Fruit fly (Drosophila melanogaster) whole organism, embryonic: ENCODE results near the gene Exo70.

Experiments used
- ATbp ChIP-seq: fragments of 200-800 bp; sonication (Bioruptor generic); optimal IDR thresholded peaks from 2 replicates; lab custom pipeline; 2017; ENCODE audit warnings: missing biosample characterization, mild to moderate bottlenecking, missing genetic modification characterization, missing genetic modification reagents
- CG10321 ChIP-seq: fragments of 200-800 bp; sonication (Bioruptor generic); IDR thresholded peaks from 2 replicates; pipeline ENCODE4 v1.3.6; 2022; ENCODE audit warnings: missing biosample characterization, missing genetic modification characterization
- CG13894 ChIP-seq: fragments of 200-800 bp; sonication (Bioruptor generic); optimal IDR thresholded peaks from 3 replicates; lab custom pipeline; 2018; ENCODE audit warnings: missing biosample characterization, mild to moderate bottlenecking, missing genetic modification characterization, moderate library complexity
- CG17186 ChIP-seq: fragments of 200-800 bp; sonication (Bioruptor generic); optimal IDR thresholded peaks from 3 replicates; lab custom pipeline; 2017; ENCODE audit warnings: missing biosample characterization, missing genetic modification reagents, missing genetic modification characterization
- CG2129 ChIP-seq: fragments of 200-800 bp; sonication (Bioruptor generic); IDR thresholded peaks from 2 replicates; pipeline ENCODE4 v1.3.6; 2022; ENCODE audit warnings: missing biosample characterization, missing genetic modification characterization; ENCODE audit not compliant: partially characterized antibody
- CG2202 ChIP-seq: fragments of 200-800 bp; sonication (Bioruptor generic); optimal IDR thresholded peaks from 2 replicates; lab custom pipeline; 2018; ENCODE audit warnings: missing biosample characterization, mild to moderate bottlenecking, missing genetic modification characterization
- CG2712 ChIP-seq: fragments of 200-800 bp; optimal IDR thresholded peaks from 3 replicates; lab custom pipeline; 2019; ENCODE audit warnings: missing biosample characterization, mild to moderate bottlenecking, missing genetic modification characterization, moderate library complexity
- CG31224 ChIP-seq: fragments of 200-800 bp; sonication (Bioruptor generic); IDR thresholded peaks from 2 replicates; pipeline ENCODE4 v1.3.6; 2022; ENCODE audit warnings: missing biosample characterization, missing genetic modification characterization
- CG34224 ChIP-seq: fragments of 200-800 bp; sonication (Bioruptor generic); IDR thresholded peaks from 3 replicates; pipeline ENCODE4 v1.3.6; 2022; ENCODE audit warnings: missing biosample characterization, missing genetic modification characterization; ENCODE audit not compliant: partially characterized antibody
- CG4328 ChIP-seq: fragments of 200-800 bp; sonication (Bioruptor generic); optimal IDR thresholded peaks from 3 replicates; lab custom pipeline; 2017; ENCODE audit warnings: missing biosample characterization, missing genetic modification reagents, missing genetic modification characterization
- CG4617 ChIP-seq: fragments of 200-800 bp; sonication (Bioruptor generic); optimal IDR thresholded peaks from 3 replicates; lab custom pipeline; 2016; ENCODE audit warnings: missing biosample characterization, missing genetic modification characterization, borderline replicate concordance
- CG7963 ChIP-seq: fragments of 200-800 bp; sonication (Bioruptor generic); IDR thresholded peaks from 3 replicates; pipeline ENCODE4 v1.3.6; 2022; ENCODE audit warnings: missing biosample characterization, missing genetic modification characterization; ENCODE audit not compliant: partially characterized antibody
- CG7987 ChIP-seq: fragments of 200-800 bp; sonication (Bioruptor generic); optimal IDR thresholded peaks from 2 replicates; lab custom pipeline; 2018; ENCODE audit warnings: missing biosample characterization, mild to moderate bottlenecking, missing genetic modification characterization, moderate library complexity
- CHES-1-like ChIP-seq: fragments of 200-800 bp; sonication (Bioruptor generic); optimal IDR thresholded peaks from 2 replicates; lab custom pipeline; 2016; ENCODE audit warnings: missing biosample characterization, missing genetic modification characterization
- Deaf1 ChIP-seq: fragments of 200-800 bp; optimal IDR thresholded peaks from 3 replicates; lab custom pipeline; 2019; ENCODE audit warnings: missing biosample characterization, mild to moderate bottlenecking, missing genetic modification characterization, moderate library complexity
- Dip3 ChIP-seq: fragments of 200-800 bp; sonication (Bioruptor generic); optimal IDR thresholded peaks from 3 replicates; lab custom pipeline; 2016; ENCODE audit warnings: missing biosample characterization, missing genetic modification characterization
- Dref ChIP-seq: fragments of 200-800 bp; sonication (Bioruptor generic); IDR thresholded peaks from 2 replicates; pipeline ENCODE4 v1.3.6; 2022; ENCODE audit warnings: missing biosample characterization, missing genetic modification characterization
- E2f2 ChIP-seq: fragments of 200-800 bp; sonication (Bioruptor generic); IDR thresholded peaks from 2 replicates; pipeline ENCODE4 v1.3.6; 2022; ENCODE audit warnings: missing biosample characterization, missing genetic modification characterization
- HLHmδ ChIP-seq: fragments of 200-800 bp; sonication (Bioruptor generic); optimal IDR thresholded peaks from 2 replicates; lab custom pipeline; 2018; ENCODE audit warnings: missing biosample characterization, mild to moderate bottlenecking, missing genetic modification characterization, moderate library complexity
- HmgZ ChIP-seq: fragments of 200-800 bp; sonication (Bioruptor generic); optimal IDR thresholded peaks from 2 replicates; lab custom pipeline; 2018; ENCODE audit warnings: missing biosample characterization, mild to moderate bottlenecking, missing genetic modification characterization
- Hr78 ChIP-seq, 2 experiments: fragments of 200-800 bp in 1 of 2; fragments of >200 bp in 1 of 2; sonication (Bioruptor generic) in 1 of 2; optimal IDR thresholded peaks; 2 replicates each; lab custom pipeline; 2017 to 2019; ENCODE audit warnings: missing biosample characterization in 2 of 2, missing genetic modification characterization in 2 of 2, mild to moderate bottlenecking in 1 of 2, moderate library complexity in 1 of 2
- Lhr ChIP-seq: fragments of 200-800 bp; sonication (Bioruptor generic); optimal IDR thresholded peaks from 3 replicates; lab custom pipeline; 2017; ENCODE audit warnings: mild to moderate bottlenecking, missing biosample characterization, missing genetic modification reagents, missing genetic modification characterization
- Myb ChIP-seq: fragments of 200-800 bp; sonication (Bioruptor generic); optimal IDR thresholded peaks from 2 replicates; lab custom pipeline; 2016; ENCODE audit warnings: missing biosample characterization, missing genetic modification characterization
- Nf-YB ChIP-seq: fragments of 200-800 bp; sonication (Bioruptor generic); optimal IDR thresholded peaks from 3 replicates; lab custom pipeline; 2019; ENCODE audit warnings: missing biosample characterization, mild to moderate bottlenecking, missing genetic modification characterization, moderate library complexity
- Nf-YC ChIP-seq: fragments of 200-800 bp; optimal IDR thresholded peaks from 3 replicates; lab custom pipeline; 2019; ENCODE audit warnings: missing biosample characterization, mild to moderate bottlenecking, missing genetic modification characterization, moderate library complexity
- Ssrp ChIP-seq: fragments of 200-800 bp; sonication (Bioruptor generic); optimal IDR thresholded peaks from 2 replicates; lab custom pipeline; 2018; ENCODE audit warnings: missing biosample characterization, mild to moderate bottlenecking, missing genetic modification characterization, moderate library complexity
- ato ChIP-seq: fragments of 200-800 bp; sonication (Bioruptor generic); IDR thresholded peaks from 2 replicates; pipeline ENCODE4 v1.3.6; 2022; ENCODE audit warnings: missing biosample characterization, missing genetic modification characterization; ENCODE audit not compliant: partially characterized antibody
- chif ChIP-seq, 2 experiments: fragments of 200-800 bp; sonication (Bioruptor generic); optimal IDR thresholded peaks; 3 replicates each; lab custom pipeline; 2016; ENCODE audit warnings: missing biosample characterization in 2 of 2, missing genetic modification characterization in 2 of 2
- dm ChIP-seq: fragments of 200-800 bp; sonication (Bioruptor generic); optimal IDR thresholded peaks from 3 replicates; lab custom pipeline; 2016; ENCODE audit warnings: missing biosample characterization, missing genetic modification characterization
- dmrt11E ChIP-seq: fragments of 200-800 bp; sonication (Bioruptor generic); optimal IDR thresholded peaks from 3 replicates; lab custom pipeline; 2018; ENCODE audit warnings: missing biosample characterization, mild to moderate bottlenecking, missing genetic modification characterization, moderate library complexity
- fd96Cb ChIP-seq: fragments of 200-800 bp; sonication (Bioruptor generic); optimal IDR thresholded peaks from 2 replicates; lab custom pipeline; 2018; ENCODE audit warnings: missing biosample characterization, mild to moderate bottlenecking, missing genetic modification characterization, moderate library complexity
- fu2 ChIP-seq: fragments of 200-800 bp; sonication (Bioruptor generic); optimal IDR thresholded peaks from 2 replicates; lab custom pipeline; 2016; ENCODE audit warnings: missing biosample characterization, missing genetic modification characterization
- gfzf ChIP-seq: fragments of 200-800 bp; sonication (Bioruptor generic); optimal IDR thresholded peaks from 2 replicates; lab custom pipeline; 2016; ENCODE audit warnings: missing biosample characterization, mild to moderate bottlenecking, missing genetic modification characterization, moderate library complexity
- hbn ChIP-seq: fragments of 200-800 bp; sonication (Bioruptor generic); IDR thresholded peaks from 2 replicates; pipeline ENCODE4 v1.3.6; 2022; ENCODE audit warnings: missing biosample characterization, missing genetic modification characterization; ENCODE audit not compliant: partially characterized antibody
- inv ChIP-seq: fragments of 200-800 bp; sonication (Bioruptor generic); IDR thresholded peaks from 2 replicates; pipeline ENCODE4 v1.3.6; 2022; ENCODE audit warnings: missing biosample characterization, missing genetic modification characterization; ENCODE audit not compliant: partially characterized antibody
- kni ChIP-seq: fragments of 200-800 bp; sonication (Bioruptor generic); optimal IDR thresholded peaks from 3 replicates; lab custom pipeline; 2017; ENCODE audit warnings: mild to moderate bottlenecking, missing biosample characterization, missing genetic modification reagents, missing genetic modification characterization
- knrl ChIP-seq: fragments of 200-800 bp; sonication (Bioruptor generic); IDR thresholded peaks from 3 replicates; pipeline ENCODE4 v1.3.6; 2022; ENCODE audit warnings: missing biosample characterization, missing genetic modification characterization; ENCODE audit not compliant: partially characterized antibody
- nerfin-1 ChIP-seq: fragments of 200-800 bp; sonication (Bioruptor generic); optimal IDR thresholded peaks from 3 replicates; lab custom pipeline; 2019; ENCODE audit warnings: missing biosample characterization, mild to moderate bottlenecking, missing genetic modification characterization, moderate library complexity
- nmo ChIP-seq: fragments of 200-800 bp; sonication (Bioruptor generic); optimal IDR thresholded peaks from 2 replicates; lab custom pipeline; 2018; ENCODE audit warnings: missing biosample characterization, mild to moderate bottlenecking, missing genetic modification characterization, moderate library complexity
- pfk ChIP-seq: fragments of 200-800 bp; sonication (Bioruptor generic); optimal IDR thresholded peaks from 2 replicates; lab custom pipeline; 2018; ENCODE audit warnings: missing biosample characterization, mild to moderate bottlenecking, missing genetic modification characterization, moderate library complexity
- pita ChIP-seq: fragments of 200-800 bp; sonication (Bioruptor generic); optimal IDR thresholded peaks from 2 replicates; lab custom pipeline; 2017; ENCODE audit warnings: missing biosample characterization, mild to moderate bottlenecking, missing genetic modification characterization
- run ChIP-seq: fragments of 200-800 bp; sonication (Bioruptor generic); optimal IDR thresholded peaks from 3 replicates; lab custom pipeline; 2018; ENCODE audit warnings: missing biosample characterization, mild to moderate bottlenecking, missing genetic modification characterization
- slou ChIP-seq: fragments of 200-800 bp; sonication (Bioruptor generic); optimal IDR thresholded peaks from 3 replicates; lab custom pipeline; 2016; ENCODE audit warnings: missing biosample characterization, missing genetic modification characterization
- tup ChIP-seq: fragments of 200-800 bp; sonication (Bioruptor generic); optimal IDR thresholded peaks from 2 replicates; lab custom pipeline; 2016; ENCODE audit warnings: missing biosample characterization, mild to moderate bottlenecking, missing genetic modification characterization, moderate library complexity
- unc-4 ChIP-seq: fragments of 200-800 bp; sonication (Bioruptor generic); IDR thresholded peaks from 2 replicates; pipeline ENCODE4 v1.3.6; 2022; ENCODE audit warnings: missing biosample characterization, missing genetic modification characterization; ENCODE audit not compliant: partially characterized antibody
- vfl ChIP-seq: fragments of 200-800 bp; sonication (Bioruptor generic); optimal IDR thresholded peaks from 2 replicates; lab custom pipeline; 2016; ENCODE audit warnings: missing biosample characterization, missing genetic modification characterization
- z ChIP-seq: fragments of 200-800 bp; sonication (Bioruptor generic); IDR thresholded peaks from 3 replicates; pipeline ENCODE4 v1.3.6; 2022; ENCODE audit warnings: missing biosample characterization, missing genetic modification characterization
- zen ChIP-seq: fragments of 200-800 bp; sonication (Bioruptor generic); optimal IDR thresholded peaks from 3 replicates; lab custom pipeline; 2018; ENCODE audit warnings: missing biosample characterization, mild to moderate bottlenecking, missing genetic modification characterization, moderate library complexity
- zfh1 ChIP-seq: fragments of 200-800 bp; sonication (Bioruptor generic); IDR thresholded peaks from 3 replicates; pipeline ENCODE4 v1.3.6; 2022; ENCODE audit warnings: missing biosample characterization, missing genetic modification characterization

Exo70 gene

dm6 chr3L:8405123-8405522 is 6.5 kb upstream of the Exo70 start, which contains the start of the genes Tpt, mkg-p and CG13667 (continued):
- TF ChIP-seq Lhr (GFP tag; lab: Kevin White, UChicago) (peak; percentile 16), CG34224 (GFP tag; lab: Robert Waterston, UW) (peak; percentile 81), HmgZ (tag; lab: Kevin White, UChicago) (peak; percentile 54), Dref (GFP tag; lab: Robert Waterston, UW) (peak; percentile 87), CG2129 (GFP tag; lab: Robert Waterston, UW) (peak; percentile 64), dm (GFP tag; lab: Kevin White, UChicago) (peak; percentile 58), Hr78 (GFP tag; optimal IDR thresholded peaks at IDR 0.05; lab: Kevin White, UChicago) (no peak), E2f2 (GFP tag; lab: Robert Waterston, UW) (peak; percentile 63), CG13894 (tag; lab: Kevin White, UChicago) (no peak), chif (GFP tag; optimal IDR thresholded peaks at IDR 0.05; lab: Kevin White, UChicago) (no peak), run (tag; lab: Kevin White, UChicago) (no peak), dmrt11E (no peak), HLHmδ (no peak), ato (GFP tag; lab: Robert Waterston, UW) (peak; percentile 42; the same call in 1 of the 2 replicates), Myb (GFP tag; lab: Kevin White, UChicago) (peak; percentile 33), Nf-YB (GFP tag; lab: Kevin White, UChicago) (peak; percentile 7), kni (no peak), nmo (GFP tag; lab: Kevin White, UChicago) (peak; percentile 53), unc-4 (GFP tag; lab: Robert Waterston, UW) (peak; percentile 87), ATbp (GFP tag; lab: Kevin White, UChicago) (no peak), CG4617 (GFP tag; lab: Kevin White, UChicago) (peak; percentile 94), knrl (GFP tag; lab: Robert Waterston, UW) (peak; percentile 83), tup (no peak), Nf-YC (no peak), CG7987 (no peak), CG17186 (GFP tag; lab: Kevin White, UChicago) (peak; percentile 100), fu2 (no peak), CG2202 (tag; lab: Kevin White, UChicago) (no peak), zfh1 (GFP tag; lab: Robert Waterston, UW) (no peak), Deaf1 (tag; lab: Kevin White, UChicago) (no peak), pita (no peak), Dip3 (GFP tag; lab: Kevin White, UChicago) (no peak), nerfin-1 (tag; lab: Kevin White, UChicago) (peak; percentile 79), zen (tag; lab: Kevin White, UChicago) (peak; percentile 43), CG2712 (tag; lab: Kevin White, UChicago) (peak; percentile 47), fd96Cb (tag; lab: Kevin White, UChicago) (no peak), pfk (GFP tag; lab: Kevin White, UChicago) (peak; percentile 85), Ssrp (no peak), hbn (GFP tag; lab: Robert Waterston, UW) (peak; percentile 81), CHES-1-like (GFP tag; lab: Kevin White, UChicago) (peak; percentile 81), CG31224 (no peak), z (no peak), CG4328 (GFP tag; lab: Kevin White, UChicago) (no peak), inv (peak; percentile 78), vfl (GFP tag; lab: Kevin White, UChicago) (no peak), CG10321 (GFP tag; lab: Robert Waterston, UW) (no peak), gfzf (peak; percentile 79), slou (GFP tag; lab: Kevin White, UChicago) (no peak), CG7963 (GFP tag; lab: Robert Waterston, UW) (peak; percentile 62; the same call in 2 of the 3 replicates)
